Worm (Caenorhabditis elegans) whole organism, late embryonic: Measurements from ENCODE around the gene pnp-1.

ENCODE experiments used
- gmeb-2 ChIP-seq: sonication (generic microtip); optimal IDR thresholded peaks from 2 replicates; lab custom pipeline; 2016; ENCODE audit warnings: missing genetic modification characterization, inconsistent platforms, missing compliant biosample characterization
- hlh-8 ChIP-seq: sonication (generic microtip); optimal IDR thresholded peaks from 2 replicates; lab custom pipeline; 2016; ENCODE audit warnings: missing genotype, missing genetic modification characterization, missing compliant biosample characterization
- lim-6 ChIP-seq: sonication (generic microtip); optimal IDR thresholded peaks from 2 replicates; lab custom pipeline; 2016; ENCODE audit warnings: missing genetic modification characterization, missing compliant biosample characterization
- tbx-2 ChIP-seq: sonication (generic microtip); optimal IDR thresholded peaks from 2 replicates; lab custom pipeline; 2016; ENCODE audit warnings: missing genetic modification characterization, missing compliant biosample characterization

DNA sequence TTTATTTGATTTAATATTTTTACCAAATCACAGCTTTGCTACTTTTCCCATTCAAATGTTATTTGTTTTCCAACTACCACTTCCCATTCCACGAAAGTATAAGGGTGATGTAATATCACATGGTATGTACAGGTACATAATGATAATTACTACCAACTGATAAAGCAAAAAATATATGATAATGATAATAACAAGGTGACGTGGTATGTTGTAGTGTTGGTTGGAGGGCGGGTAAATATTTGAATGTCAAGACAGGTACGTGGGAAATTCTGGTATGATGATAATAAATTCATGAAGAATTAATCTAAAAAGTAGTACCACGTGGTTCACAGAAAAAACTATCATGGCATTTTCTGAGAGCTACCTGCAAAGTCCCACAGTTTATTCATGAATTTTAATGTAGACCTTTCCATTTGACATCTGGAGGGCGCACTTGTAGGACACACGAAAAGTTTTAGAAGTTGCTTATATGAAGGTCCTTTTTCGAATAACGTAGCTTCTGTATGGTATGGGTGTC lies 6.2 kb downstream of the pnp-1 start:
- no peak for TF ChIP-seq hlh-8
- no peak for TF ChIP-seq gmeb-2 (tag; lab: Kevin White, UChicago)
- TF ChIP-seq lim-6 (tag; lab: Kevin White, UChicago), result no peak
- TF ChIP-seq tbx-2 (tag; lab: Kevin White, UChicago), result no peak
